Worm (Caenorhabditis elegans): Measurements from ENCODE around the gene C08F1.12.
"Not testable (repeated sequence)": the region's sequence is repeated elsewhere in the genome, so short reads cannot be mapped to it uniquely, and the experiment has no call there.

Gene C08F1.12

DNA sequence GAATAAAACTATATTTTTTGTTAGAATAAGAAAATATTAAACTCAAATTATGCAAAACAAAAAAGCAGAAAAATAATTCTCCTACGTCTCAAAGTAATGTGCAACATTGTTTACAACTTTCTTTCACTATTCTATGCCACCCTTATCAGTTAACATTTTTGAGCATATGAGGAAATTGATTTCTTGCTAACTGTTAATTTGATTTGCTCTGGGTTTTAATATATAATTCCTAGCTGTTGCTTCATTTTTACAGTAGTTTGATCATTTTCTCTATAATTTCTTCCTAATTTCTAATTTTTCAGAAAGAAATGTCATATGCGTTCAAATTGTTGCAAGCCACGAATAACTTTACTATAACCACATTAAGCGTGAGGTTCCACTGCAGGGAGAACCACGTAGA lies 29.9 kb upstream of the C08F1.12 start, which contains the start of gene T08E11.1:
T08E11.1 (plus strand) TSS at position 301 of the 400 bp plus-strand sequence.
- TF ChIP-seq daf-16 (GFP tag; optimal IDR thresholded peaks at IDR 0.05) (no peak), daf-16 (tag; optimal IDR thresholded peaks at IDR 0.05) (peak; percentile 21), dpl-1 (GFP tag; optimal IDR thresholded peaks at IDR 0.05) (no peak)

DNA sequence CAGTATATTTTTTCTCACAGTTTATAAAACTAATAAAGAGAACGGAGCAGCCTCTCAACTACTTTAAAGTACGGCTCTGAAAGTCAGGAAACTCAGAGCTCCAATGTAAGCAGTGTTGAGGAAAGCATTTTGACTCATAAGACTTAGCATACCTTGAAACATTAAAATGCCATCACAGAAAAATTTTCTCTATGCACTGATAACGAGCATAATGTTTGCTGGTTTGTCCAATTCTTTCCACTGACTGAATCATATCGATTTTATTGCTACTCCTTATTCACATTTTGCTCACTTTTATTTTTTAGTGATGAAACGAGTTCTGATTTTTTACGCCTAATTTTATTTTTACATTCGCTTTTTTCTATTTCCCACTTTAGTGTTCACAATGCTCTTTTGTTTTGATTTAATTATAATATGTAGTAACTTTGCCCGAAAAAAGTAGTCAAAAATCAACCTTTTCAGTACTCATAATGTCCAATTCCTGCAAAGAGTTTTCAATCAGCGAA lies 25.7 kb upstream of the C08F1.12 start, which contains the start of gene math-39:
math-39 (plus strand) TSS at position 456 of the 506 bp plus-strand sequence.
- TF ChIP-seq hlh-30 (tag; optimal IDR thresholded peaks at IDR 0.05; ENCODE audit: insufficient read depth) (no peak), hlh-11 (tag; optimal IDR thresholded peaks at IDR 0.05) (no peak), pqm-1 (tag; optimal IDR thresholded peaks at IDR 0.05) (peak; percentile 40), nhr-28 (tag; optimal IDR thresholded peaks at IDR 0.05) (peak; percentile 10)

DNA sequence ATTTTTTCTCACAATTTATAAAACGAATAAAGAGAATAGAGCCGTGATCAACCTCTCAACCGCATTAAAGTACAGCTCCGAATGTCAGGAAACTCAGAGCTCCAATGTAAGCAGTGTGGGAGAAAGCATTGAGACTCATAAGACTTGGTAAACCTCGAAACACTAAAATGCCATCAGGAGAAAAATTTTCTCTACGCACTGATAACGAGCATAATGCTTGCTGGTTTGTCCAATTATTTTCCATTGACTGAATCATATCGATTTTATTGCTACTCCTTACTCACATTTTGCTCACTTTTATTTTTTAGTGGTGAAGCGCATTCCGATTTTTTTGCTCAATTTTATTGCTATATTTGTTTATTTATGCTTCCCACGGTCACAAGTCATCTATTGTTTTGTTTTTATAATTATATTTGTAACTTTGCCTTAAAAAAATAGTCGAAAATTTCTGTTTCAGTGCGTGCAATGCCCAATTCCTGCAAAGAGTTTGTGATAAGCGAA lies 24.0 kb upstream of the C08F1.12 start, which contains the start of gene math-40:
math-40 (plus strand) TSS at position 451 of the 501 bp plus-strand sequence.
- TF ChIP-seq dmd-6 (GFP tag; IDR thresholded peaks at IDR 0.05) (peak; percentile 19; the same call in 1 of the 2 replicates), zag-1 (tag; optimal IDR thresholded peaks at IDR 0.05) (no peak), spr-1 (tag; optimal IDR thresholded peaks at IDR 0.05) (no peak), pqm-1 (tag; optimal IDR thresholded peaks at IDR 0.05) (peak; percentile 63), tag-97 (GFP tag; IDR thresholded peaks at IDR 0.05) (no peak)

DNA sequence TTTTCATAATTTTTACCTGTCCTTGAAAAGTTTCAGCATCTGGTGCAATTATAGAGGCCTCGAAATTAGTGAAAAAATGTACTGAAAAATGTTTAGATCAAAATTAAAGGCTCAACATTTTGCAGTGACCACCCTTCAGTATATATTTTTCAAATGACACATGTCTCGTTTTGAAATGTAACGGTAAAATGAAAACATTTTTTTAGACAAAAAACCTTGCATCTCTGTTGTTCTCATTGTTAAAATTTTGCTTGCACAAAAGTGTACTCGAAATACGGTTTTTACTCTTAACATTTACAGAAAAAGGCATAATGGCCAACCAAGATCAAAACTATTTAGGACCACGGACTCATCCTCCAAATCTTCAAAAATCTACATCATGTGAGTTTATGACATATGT lies 18.1 kb upstream of the C08F1.12 start, which contains the start of gene math-41:
math-41 (plus strand) TSS at position 301 of the 400 bp plus-strand sequence.
- TF ChIP-seq Y48G9A.11 (GFP tag; IDR thresholded peaks at IDR 0.05); T20F7.1 (GFP tag; optimal IDR thresholded peaks at IDR 0.05); nhr-25 (tag; optimal IDR thresholded peaks at IDR 0.05; ENCODE audit: borderline replicate concordance, insufficient read depth): not testable (repeated sequence)

DNA sequence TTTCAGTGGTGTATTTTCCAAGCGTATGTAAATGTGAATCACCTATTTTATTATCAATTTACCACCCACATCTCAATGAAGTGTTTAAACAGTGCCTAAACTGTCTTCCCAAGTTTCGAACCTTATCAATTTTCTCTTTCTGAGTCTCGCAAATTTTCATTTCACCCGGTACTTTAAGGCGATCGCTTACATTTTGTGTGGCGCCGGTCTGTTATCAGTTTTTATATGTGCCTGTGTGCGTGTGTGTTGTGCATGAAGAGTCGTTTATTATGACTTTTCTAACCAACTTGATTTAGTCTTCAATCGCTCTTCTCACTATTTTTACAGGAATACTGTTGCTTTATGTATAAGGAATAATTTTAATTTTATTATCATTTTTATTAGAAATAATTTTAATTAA lies 17.3 kb upstream of the C08F1.12 start:
- TF ChIP-seq pqm-1 (tag; optimal IDR thresholded peaks at IDR 0.05) (peak; percentile 19), dmd-6 (GFP tag; IDR thresholded peaks at IDR 0.05) (peak; percentile 61), php-3 (GFP tag; IDR thresholded peaks at IDR 0.05) (0 out of 2 replicates have a peak, but pooled peaks have one; percentile 32), hlh-11 (tag; optimal IDR thresholded peaks at IDR 0.05) (peak; percentile 16)

DNA sequence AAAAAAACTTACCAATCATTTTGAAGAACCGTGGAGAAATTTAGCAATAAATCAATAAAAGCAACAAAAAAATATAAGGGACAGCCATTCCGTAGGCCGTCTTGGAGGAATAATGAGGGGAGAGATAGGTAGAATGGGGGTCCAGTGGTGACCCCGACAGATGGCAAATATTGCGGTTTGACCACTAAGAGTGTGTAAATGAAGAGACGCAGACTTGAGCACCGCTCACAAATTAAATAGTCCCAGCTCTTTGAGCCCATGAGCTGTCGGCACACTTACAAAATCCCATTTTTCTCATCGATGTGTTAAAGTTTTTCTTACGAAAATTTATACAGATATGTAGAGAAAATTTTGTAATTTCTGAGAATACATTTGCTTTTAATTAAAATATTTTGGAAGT lies 14.5 kb upstream of the C08F1.12 start, which contains the start of gene fbxa-3:
fbxa-3 (minus strand) TSS at position 101 of the 400 bp plus-strand sequence.
- TF ChIP-seq ceh-28 (tag; optimal IDR thresholded peaks at IDR 0.05): no peak
- TF ChIP-seq daf-19 (GFP tag; conservative IDR thresholded peaks at IDR 0.05): no peak
- no peak for TF ChIP-seq fkh-10 (GFP tag; optimal IDR thresholded peaks at IDR 0.05)
- TF ChIP-seq pqm-1 (tag; optimal IDR thresholded peaks at IDR 0.05): no peak
- no peak for TF ChIP-seq tra-1 (GFP tag; IDR thresholded peaks at IDR 0.05)
- no peak for TF ChIP-seq skn-1 (tag; optimal IDR thresholded peaks at IDR 0.05)
- TF ChIP-seq hlh-30 (tag; optimal IDR thresholded peaks at IDR 0.05; ENCODE audit: insufficient read depth): no peak
- TF ChIP-seq dpl-1 (GFP tag; optimal IDR thresholded peaks at IDR 0.05): no peak
- TF ChIP-seq F37D6.2 (tag; optimal IDR thresholded peaks at IDR 0.05): no peak
- no peak for TF ChIP-seq gei-8 (GFP tag; optimal IDR thresholded peaks at IDR 0.05)
- no peak for TF ChIP-seq ceh-32 (tag; optimal IDR thresholded peaks at IDR 0.05; ENCODE audit: poor library complexity)
- TF ChIP-seq nhr-28 (tag; optimal IDR thresholded peaks at IDR 0.05): no peak
- no peak for TF ChIP-seq ztf-7 (tag; optimal IDR thresholded peaks at IDR 0.05)
- no peak for TF ChIP-seq spr-1 (tag; optimal IDR thresholded peaks at IDR 0.05)
- TF ChIP-seq madf-9 (GFP tag; conservative IDR thresholded peaks at IDR 0.05): no peak
- no peak for TF ChIP-seq nhr-11 (tag; optimal IDR thresholded peaks at IDR 0.05)
- TF ChIP-seq T20F7.1 (GFP tag; optimal IDR thresholded peaks at IDR 0.05): no peak
- TF ChIP-seq dmd-8 (GFP tag; IDR thresholded peaks at IDR 0.05): no peak
- TF ChIP-seq egl-43 (GFP tag; IDR thresholded peaks at IDR 0.05): no peak
- no peak for TF ChIP-seq mdt-29 (GFP tag; IDR thresholded peaks at IDR 0.05)

All from whole organism, L4 larva.